Fruit fly (Drosophila melanogaster): ENCODE results near the gene CG43675.

CG43675 gene

dm6 chr3R:9401127-9401603 lies 45.9 kb downstream of the CG43675 start, which contains the start of the genes RpL34b and CG8132:
Gene RpL34b, minus strand, starts transcription at chr3R:9401226.
Gene CG8132, plus strand, starts transcription at chr3R:9401495.
- TF ChIP-seq EcR (GFP tag; optimal IDR thresholded peaks at IDR 0.05): peak; percentile 32
- TF ChIP-seq CG4496 (GFP tag; IDR thresholded peaks at IDR 0.05): peak; percentile 95
- TF ChIP-seq CG10348 (GFP tag; IDR thresholded peaks at IDR 0.05): peak; percentile 41; the same call in 1 of the 2 replicates
- peak; percentile 93 for TF ChIP-seq Ets98B (GFP tag; IDR thresholded peaks at IDR 0.05)
- peak; percentile 90 for TF ChIP-seq CG15710 (tag; optimal IDR thresholded peaks at IDR 0.05)
- no peak for TF ChIP-seq Pif1A (GFP tag; optimal IDR thresholded peaks at IDR 0.05)
- TF ChIP-seq CG8301 (tag; optimal IDR thresholded peaks at IDR 0.05): no peak
- TF ChIP-seq CG8159 (tag; optimal IDR thresholded peaks at IDR 0.05): peak; percentile 90
- TF ChIP-seq Snoo (tag; optimal IDR thresholded peaks at IDR 0.05): peak; percentile 91
- TF ChIP-seq gl (tag; optimal IDR thresholded peaks at IDR 0.05): peak; percentile 75
- no peak for TF ChIP-seq D1 (tag; optimal IDR thresholded peaks at IDR 0.05)
- TF ChIP-seq CG32121 (GFP tag; IDR thresholded peaks at IDR 0.05): peak; percentile 95
- peak; percentile 81 for TF ChIP-seq CG9948 (tag; optimal IDR thresholded peaks at IDR 0.05)
- peak; percentile 81 for TF ChIP-seq CG34367 (tag; optimal IDR thresholded peaks at IDR 0.05)
- peak; percentile 89 for TF ChIP-seq CG12605 (GFP tag; IDR thresholded peaks at IDR 0.05)
- TF ChIP-seq CG17806 (tag; optimal IDR thresholded peaks at IDR 0.05): peak; percentile 84
- no peak for TF ChIP-seq CG14655 (GFP tag; optimal IDR thresholded peaks at IDR 0.05)
- TF ChIP-seq fd96Ca (GFP tag; IDR thresholded peaks at IDR 0.05): peak; percentile 77; the same call in 2 of the 3 replicates
- no peak for TF ChIP-seq Pif1B (GFP tag; optimal IDR thresholded peaks at IDR 0.05)
- no peak for TF ChIP-seq CG13204 (GFP tag; optimal IDR thresholded peaks at IDR 0.05)
- TF ChIP-seq rn (GFP tag; IDR thresholded peaks at IDR 0.05): peak; percentile 86

DNA sequence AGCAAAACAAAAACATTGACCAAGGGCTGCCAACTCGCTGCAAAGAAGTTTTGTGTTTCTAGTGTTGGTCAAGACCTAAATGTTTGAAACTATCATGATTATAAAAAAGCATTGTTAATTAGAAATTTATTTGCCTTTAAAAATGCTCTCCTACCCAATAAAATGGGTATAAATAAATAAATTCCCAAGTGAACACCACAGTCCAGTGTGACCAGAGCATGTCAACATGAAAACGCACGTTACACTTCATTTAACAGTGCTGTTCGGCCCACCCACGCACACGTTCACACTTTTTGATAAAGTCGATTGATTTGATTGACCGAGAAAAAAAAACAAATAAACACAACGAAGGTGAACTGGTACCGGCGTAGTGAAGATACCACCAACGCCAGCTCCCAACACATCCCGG lies 48.8 kb downstream of the CG43675 start, which contains the start of the genes CG9356, BBIP1 and CG8135:
CG9356 (minus strand) TSS at position 166 of the 409 bp plus-strand sequence.
BBIP1 (plus strand) TSS at position 282 of the 409 bp plus-strand sequence.
CG8135 (plus strand) TSS at position 282 of the 409 bp plus-strand sequence.
- TF ChIP-seq Ets98B (GFP tag; IDR thresholded peaks at IDR 0.05) (peak; percentile 57), Snoo (tag; optimal IDR thresholded peaks at IDR 0.05) (peak; percentile 50), CG4496 (GFP tag; IDR thresholded peaks at IDR 0.05) (peak; percentile 55; the same call in 2 of the 3 replicates), rn (GFP tag; IDR thresholded peaks at IDR 0.05) (no peak), Pif1B (GFP tag; optimal IDR thresholded peaks at IDR 0.05) (no peak), CG15710 (tag; optimal IDR thresholded peaks at IDR 0.05) (peak; percentile 51), fd96Ca (GFP tag; IDR thresholded peaks at IDR 0.05) (0 out of 3 replicates have a peak, but pooled peaks have one; percentile 52), CG17806 (tag; optimal IDR thresholded peaks at IDR 0.05) (peak; percentile 40), EcR (GFP tag; optimal IDR thresholded peaks at IDR 0.05) (no peak)

DNA sequence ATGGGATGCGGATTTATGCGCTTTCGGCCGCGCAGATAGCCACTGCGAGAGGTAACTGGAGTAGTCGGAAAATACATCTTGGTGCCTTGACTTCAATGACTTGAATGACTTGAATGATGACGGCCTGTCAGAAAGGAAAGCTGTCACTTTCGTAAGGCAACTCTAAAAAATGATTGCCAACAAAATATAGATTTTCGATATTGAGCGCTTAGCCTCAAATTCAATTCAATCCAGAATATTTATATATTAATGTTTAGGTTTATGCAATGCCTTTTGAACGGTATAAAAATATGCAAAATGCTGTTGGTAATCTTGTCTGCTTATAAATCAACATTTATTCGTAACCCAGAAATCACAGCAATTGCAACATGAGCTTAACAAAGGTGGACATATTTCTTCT lies 52.8 kb downstream of the CG43675 start, which contains the start of gene CG44261:
CG44261 (minus strand) TSS at position 101 of the 400 bp plus-strand sequence.
- TF ChIP-seq rn (GFP tag; IDR thresholded peaks at IDR 0.05): no peak
- TF ChIP-seq CG14655 (GFP tag; optimal IDR thresholded peaks at IDR 0.05): no peak
- no peak for TF ChIP-seq CG8159 (tag; optimal IDR thresholded peaks at IDR 0.05)
- TF ChIP-seq CG32121 (GFP tag; IDR thresholded peaks at IDR 0.05): no peak
- no peak for TF ChIP-seq CG4496 (GFP tag; IDR thresholded peaks at IDR 0.05)
- no peak for TF ChIP-seq CG17806 (tag; optimal IDR thresholded peaks at IDR 0.05)
- TF ChIP-seq CG34367 (tag; optimal IDR thresholded peaks at IDR 0.05): no peak
- TF ChIP-seq Pif1B (GFP tag; optimal IDR thresholded peaks at IDR 0.05): no peak

Measured in whole organism, pupa.